Fruit fly (Drosophila melanogaster) whole organism, embryonic: ENCODE measurements around the gene vers.

ENCODE experiments used
- Asciz ChIP-seq: fragments of 200-800 bp; sonication (Bioruptor generic); optimal IDR thresholded peaks from 2 replicates; lab custom pipeline; 2017; ENCODE audit warnings: missing biosample characterization, mild to moderate bottlenecking, missing genetic modification characterization, missing genetic modification reagents
- B-H1 ChIP-seq: fragments of 200-800 bp; sonication (Bioruptor generic); IDR thresholded peaks from 3 replicates; pipeline ENCODE4 v1.3.6; 2022; ENCODE audit warnings: missing biosample characterization, missing genetic modification characterization
- C15 ChIP-seq: fragments of 200-800 bp; sonication (Bioruptor generic); IDR thresholded peaks from 3 replicates; pipeline ENCODE4 v1.3.6; 2022; ENCODE audit warnings: missing biosample characterization, missing genetic modification characterization
- CG10543 ChIP-seq: fragments of 200-800 bp; sonication (Bioruptor generic); optimal IDR thresholded peaks from 3 replicates; lab custom pipeline; 2017; ENCODE audit warnings: missing biosample characterization, mild to moderate bottlenecking, missing genetic modification characterization, moderate library complexity
- CG10979 ChIP-seq: fragments of 200-800 bp; sonication (Bioruptor generic); optimal IDR thresholded peaks from 2 replicates; lab custom pipeline; 2018; ENCODE audit warnings: missing biosample characterization, mild to moderate bottlenecking, missing genetic modification characterization, moderate library complexity
- CG12071 ChIP-seq: fragments of 200-800 bp; sonication (Bioruptor generic); optimal IDR thresholded peaks from 3 replicates; lab custom pipeline; 2018; ENCODE audit warnings: missing biosample characterization, mild to moderate bottlenecking, missing genetic modification characterization
- CG12299 ChIP-seq: fragments of 200-800 bp; sonication (Bioruptor generic); optimal IDR thresholded peaks from 2 replicates; lab custom pipeline; 2018; ENCODE audit warnings: missing biosample characterization, mild to moderate bottlenecking, missing genetic modification characterization
- CG13123 ChIP-seq: fragments of 200-800 bp; sonication (Bioruptor generic); optimal IDR thresholded peaks from 2 replicates; lab custom pipeline; 2016; ENCODE audit warnings: missing biosample characterization, missing genetic modification characterization
- CG13424 ChIP-seq: fragments of 200-800 bp; sonication (Bioruptor generic); optimal IDR thresholded peaks from 2 replicates; lab custom pipeline; 2019; ENCODE audit warnings: missing biosample characterization, mild to moderate bottlenecking, missing genetic modification characterization, moderate library complexity
- CG14441 ChIP-seq: fragments of 200-800 bp; sonication (Bioruptor generic); IDR thresholded peaks from 2 replicates; pipeline ENCODE4 v1.3.6; 2022; ENCODE audit warnings: missing biosample characterization, missing genetic modification characterization
- CG14710 ChIP-seq: fragments of 200-800 bp; sonication (Bioruptor generic); optimal IDR thresholded peaks from 3 replicates; lab custom pipeline; 2019; ENCODE audit warnings: missing biosample characterization, mild to moderate bottlenecking, missing genetic modification characterization, moderate library complexity
- CG1602 ChIP-seq: fragments of 200-800 bp; sonication (Bioruptor generic); optimal IDR thresholded peaks from 3 replicates; lab custom pipeline; 2016; ENCODE audit warnings: missing biosample characterization, missing genetic modification characterization
- CG17385 ChIP-seq: fragments of 200-800 bp; sonication (Bioruptor generic); optimal IDR thresholded peaks from 3 replicates; lab custom pipeline; 2018; ENCODE audit warnings: missing biosample characterization, mild to moderate bottlenecking, missing genetic modification characterization
- CG17568 ChIP-seq: fragments of 200-800 bp; sonication (Bioruptor generic); optimal IDR thresholded peaks from 2 replicates; lab custom pipeline; 2018; ENCODE audit warnings: missing biosample characterization, mild to moderate bottlenecking, missing genetic modification characterization, moderate library complexity
- CG17829 ChIP-seq: fragments of 200-800 bp; optimal IDR thresholded peaks from 2 replicates; lab custom pipeline; 2019; ENCODE audit warnings: missing biosample characterization, mild to moderate bottlenecking, missing genetic modification characterization, moderate library complexity
- CG17912 ChIP-seq: fragments of 200-800 bp; sonication (Bioruptor generic); optimal IDR thresholded peaks from 2 replicates; lab custom pipeline; 2018; ENCODE audit warnings: missing biosample characterization, mild to moderate bottlenecking, missing genetic modification characterization
- CG1832 ChIP-seq: fragments of 200-800 bp; sonication (Bioruptor generic); optimal IDR thresholded peaks from 2 replicates; lab custom pipeline; 2017; ENCODE audit warnings: missing biosample characterization, mild to moderate bottlenecking, missing genetic modification characterization, inconsistent platforms
- CG2120 ChIP-seq: fragments of 200-800 bp; sonication (Bioruptor generic); optimal IDR thresholded peaks from 3 replicates; lab custom pipeline; 2016; ENCODE audit warnings: missing biosample characterization, missing genetic modification characterization
- CG2199 ChIP-seq: fragments of 200-800 bp; sonication (Bioruptor generic); IDR thresholded peaks from 3 replicates; pipeline ENCODE4 v1.3.6; 2022; ENCODE audit warnings: missing biosample characterization, missing genetic modification characterization
- CG2202 ChIP-seq: fragments of 200-800 bp; sonication (Bioruptor generic); optimal IDR thresholded peaks from 2 replicates; lab custom pipeline; 2018; ENCODE audit warnings: missing biosample characterization, mild to moderate bottlenecking, missing genetic modification characterization
- CG32772 ChIP-seq: fragments of 200-800 bp; sonication (Bioruptor generic); IDR thresholded peaks from 2 replicates; pipeline ENCODE4 v1.3.6; 2022; ENCODE audit warnings: missing biosample characterization, missing genetic modification characterization
- CG7928 ChIP-seq: fragments of 200-800 bp; sonication (Bioruptor generic); optimal IDR thresholded peaks from 2 replicates; lab custom pipeline; 2017; ENCODE audit warnings: missing biosample characterization, mild to moderate bottlenecking, missing genetic modification characterization
- CG8478 ChIP-seq: fragments of >200 bp; optimal IDR thresholded peaks from 2 replicates; lab custom pipeline; 2018
- CG8924 ChIP-seq: fragments of 200-800 bp; optimal IDR thresholded peaks from 3 replicates; lab custom pipeline; 2019; ENCODE audit warnings: missing biosample characterization, mild to moderate bottlenecking, missing genetic modification characterization, moderate library complexity
- Deaf1 ChIP-seq: fragments of 200-800 bp; optimal IDR thresholded peaks from 3 replicates; lab custom pipeline; 2019; ENCODE audit warnings: missing biosample characterization, mild to moderate bottlenecking, missing genetic modification characterization, moderate library complexity
- Dek ChIP-seq: fragments of 200-800 bp; sonication (Bioruptor generic); optimal IDR thresholded peaks from 3 replicates; lab custom pipeline; 2019; ENCODE audit warnings: missing biosample characterization, mild to moderate bottlenecking, missing genetic modification characterization, moderate library complexity
- Doc3 ChIP-seq: fragments of 200-800 bp; sonication (Bioruptor generic); IDR thresholded peaks from 3 replicates; pipeline ENCODE4 v1.3.6; 2022; ENCODE audit warnings: missing biosample characterization, missing genetic modification characterization; ENCODE audit not compliant: partially characterized antibody
- Dref ChIP-seq: fragments of 200-800 bp; sonication (Bioruptor generic); IDR thresholded peaks from 2 replicates; pipeline ENCODE4 v1.3.6; 2022; ENCODE audit warnings: missing biosample characterization, missing genetic modification characterization
- E2f2 ChIP-seq: fragments of 200-800 bp; sonication (Bioruptor generic); IDR thresholded peaks from 2 replicates; pipeline ENCODE4 v1.3.6; 2022; ENCODE audit warnings: missing biosample characterization, missing genetic modification characterization
- HmgZ ChIP-seq: fragments of 200-800 bp; sonication (Bioruptor generic); optimal IDR thresholded peaks from 2 replicates; lab custom pipeline; 2018; ENCODE audit warnings: missing biosample characterization, mild to moderate bottlenecking, missing genetic modification characterization
- MTF-1 ChIP-seq: fragments of 200-800 bp; sonication (Bioruptor generic); optimal IDR thresholded peaks from 2 replicates; lab custom pipeline; 2018; ENCODE audit warnings: missing biosample characterization, mild to moderate bottlenecking, missing genetic modification characterization, borderline replicate concordance
- NK7.1 ChIP-seq: fragments of 200-800 bp; sonication (Bioruptor generic); optimal IDR thresholded peaks from 3 replicates; lab custom pipeline; 2016; ENCODE audit warnings: missing biosample characterization, missing genetic modification characterization
- Optix ChIP-seq: fragments of 200-800 bp; sonication (Bioruptor generic); IDR thresholded peaks from 3 replicates; pipeline ENCODE4 v1.3.6; 2022; ENCODE audit warnings: missing biosample characterization, missing genetic modification characterization
- Pdp1 ChIP-seq, 2 experiments: fragments of 200-800 bp; sonication (Bioruptor generic); optimal IDR thresholded peaks; 3 replicates each; lab custom pipeline; 2016; ENCODE audit warnings: missing biosample characterization in 2 of 2, missing genetic modification characterization in 2 of 2, mild to moderate bottlenecking in 1 of 2, moderate library complexity in 1 of 2
- Vsx1 ChIP-seq: fragments of 200-800 bp; sonication (Bioruptor generic); optimal IDR thresholded peaks from 2 replicates; lab custom pipeline; 2017; ENCODE audit warnings: missing biosample characterization, mild to moderate bottlenecking, missing genetic modification characterization, missing genetic modification reagents
- YL-1 ChIP-seq: fragments of 200-800 bp; sonication (Bioruptor generic); optimal IDR thresholded peaks from 3 replicates; lab custom pipeline; 2017; ENCODE audit warnings: missing biosample characterization, mild to moderate bottlenecking, missing genetic modification characterization
- chinmo ChIP-seq: fragments of 200-800 bp; sonication (Bioruptor generic); IDR thresholded peaks from 4 replicates; pipeline ENCODE4 v1.3.6; 2022; ENCODE audit warnings: missing biosample characterization, missing genetic modification characterization; ENCODE audit not compliant: partially characterized antibody
- chm ChIP-seq: fragments of 200-800 bp; sonication (Bioruptor generic); IDR thresholded peaks from 2 replicates; pipeline ENCODE4 v1.3.6; 2022; ENCODE audit warnings: missing biosample characterization, missing genetic modification characterization
- crol ChIP-seq: fragments of 200-800 bp; sonication (Bioruptor generic); IDR thresholded peaks from 2 replicates; pipeline ENCODE4 v1.3.6; 2022; ENCODE audit warnings: missing biosample characterization, missing genetic modification characterization
- ems ChIP-seq: fragments of 200-800 bp; sonication (Bioruptor generic); optimal IDR thresholded peaks from 3 replicates; lab custom pipeline; 2016; ENCODE audit warnings: missing biosample characterization, missing genetic modification characterization
- ftz-f1 ChIP-seq: fragments of 200-800 bp; sonication (Bioruptor generic); optimal IDR thresholded peaks from 2 replicates; lab custom pipeline; 2016; ENCODE audit warnings: missing biosample characterization, missing genetic modification characterization
- insv ChIP-seq, 2 experiments: fragments of 200-800 bp; sonication (Bioruptor generic); optimal IDR thresholded peaks; 3 replicates each; lab custom pipeline; 2016 to 2018; ENCODE audit warnings: missing biosample characterization in 2 of 2, missing genetic modification characterization in 2 of 2
- lmd ChIP-seq: fragments of 200-800 bp; sonication (Bioruptor generic); IDR thresholded peaks from 2 replicates; pipeline ENCODE4 v1.3.6; 2022; ENCODE audit warnings: missing biosample characterization, missing genetic modification characterization
- salm ChIP-seq: fragments of 200-800 bp; sonication (Bioruptor generic); optimal IDR thresholded peaks from 2 replicates; lab custom pipeline; 2018; ENCODE audit warnings: missing biosample characterization, mild to moderate bottlenecking, missing genetic modification characterization
- sens ChIP-seq: fragments of 200-800 bp; sonication (Bioruptor generic); peaks from one replicate; lab custom pipeline; 2016; ENCODE audit warnings: missing biosample characterization, missing genetic modification characterization
- seq ChIP-seq: fragments of 200-800 bp; sonication (Bioruptor generic); IDR thresholded peaks from 2 replicates; pipeline ENCODE4 v1.3.6; 2022; ENCODE audit warnings: missing biosample characterization, missing genetic modification characterization
- slbo ChIP-seq: fragments of 200-800 bp; sonication (Bioruptor generic); IDR thresholded peaks from 2 replicates; pipeline ENCODE4 v1.3.6; 2022; ENCODE audit warnings: missing biosample characterization, missing genetic modification characterization
- tna ChIP-seq: fragments of 200-800 bp; sonication (Bioruptor generic); IDR thresholded peaks from 2 replicates; pipeline ENCODE4 v1.3.6; 2022; ENCODE audit warnings: missing biosample characterization, missing genetic modification characterization; ENCODE audit not compliant: partially characterized antibody
- vvl ChIP-seq: fragments of 200-800 bp; sonication (Bioruptor generic); IDR thresholded peaks from 2 replicates; pipeline ENCODE4 v1.3.6; 2022; ENCODE audit warnings: missing biosample characterization, missing genetic modification characterization
- zen ChIP-seq: fragments of 200-800 bp; sonication (Bioruptor generic); optimal IDR thresholded peaks from 3 replicates; lab custom pipeline; 2018; ENCODE audit warnings: missing biosample characterization, mild to moderate bottlenecking, missing genetic modification characterization, moderate library complexity

Gene vers

dm6 chr3L:12124138-12124583 is 8.3 kb downstream of the vers start (continued):
- peak; percentile 97 for TF ChIP-seq chinmo (GFP tag; lab: Robert Waterston, UW)
- peak; percentile 72 for TF ChIP-seq vvl (GFP tag; lab: Robert Waterston, UW)
- peak; percentile 76 for TF ChIP-seq CG17912 (GFP tag; lab: Kevin White, UChicago)
- TF ChIP-seq CG10979 = peak; percentile 17
- peak; percentile 56; the same call in 1 of the 2 replicates for TF ChIP-seq seq (GFP tag; lab: Robert Waterston, UW)
- peak; percentile 34; the same call in 1 of the 2 replicates for TF ChIP-seq Dref (GFP tag; lab: Robert Waterston, UW)
- TF ChIP-seq CG32772 (GFP tag; lab: Robert Waterston, UW) = 0 out of 2 replicates have a peak, but pooled peaks have one; percentile 10
- TF ChIP-seq CG14710 = peak; percentile 9
- TF ChIP-seq CG2202 (tag; lab: Kevin White, UChicago) = no peak
- TF ChIP-seq CG1602 (GFP tag; lab: Kevin White, UChicago) = no peak
- peak; percentile 32; the same call in 1 of the 2 replicates for TF ChIP-seq lmd
- TF ChIP-seq CG7928 = peak; percentile 60
- no peak for TF ChIP-seq Asciz
- TF ChIP-seq Vsx1 = peak; percentile 40
- TF ChIP-seq CG8924 (tag; lab: Kevin White, UChicago) = peak; percentile 77
- peak; percentile 93 for TF ChIP-seq HmgZ (tag; lab: Kevin White, UChicago)
- peak; percentile 27 for TF ChIP-seq CG12299
- TF ChIP-seq Pdp1 (GFP tag; optimal IDR thresholded peaks at IDR 0.05; lab: Kevin White, UChicago) = peak in 1 of 2 experiments; percentile 18
- TF ChIP-seq CG12071 (GFP tag; lab: Kevin White, UChicago) = peak; percentile 88
- TF ChIP-seq Doc3 (GFP tag; lab: Robert Waterston, UW) = no peak
- TF ChIP-seq Dek (tag; lab: Kevin White, UChicago) = peak; percentile 21
- peak; percentile 89 for TF ChIP-seq CG1832 (GFP tag; lab: Kevin White, UChicago)
- peak; percentile 29 for TF ChIP-seq CG13424 (tag; lab: Kevin White, UChicago)
- TF ChIP-seq E2f2 (GFP tag; lab: Robert Waterston, UW) = peak; percentile 16
- peak; percentile 98 for TF ChIP-seq crol
- TF ChIP-seq CG17568 (GFP tag; lab: Kevin White, UChicago) = peak; percentile 40
- peak; percentile 93 for TF ChIP-seq CG10543
- TF ChIP-seq CG17385 = peak; percentile 36
- no peak for TF ChIP-seq B-H1
- TF ChIP-seq YL-1 (GFP tag; lab: Kevin White, UChicago) = peak; percentile 89
- peak; percentile 3 for TF ChIP-seq CG2120 (GFP tag; lab: Kevin White, UChicago)
- TF ChIP-seq CG13123 (GFP tag; lab: Kevin White, UChicago) = no peak
- peak; percentile 14 for TF ChIP-seq MTF-1 (GFP tag; lab: Kevin White, UChicago)
- TF ChIP-seq CG2199 (GFP tag; lab: Robert Waterston, UW) = peak; percentile 80; the same call in 2 of the 3 replicates
- TF ChIP-seq NK7.1 (GFP tag; lab: Kevin White, UChicago) = no peak
- TF ChIP-seq C15 (GFP tag; lab: Robert Waterston, UW) = no peak
- TF ChIP-seq ems (GFP tag; lab: Kevin White, UChicago) = no peak
- peak; percentile 43 for TF ChIP-seq salm (tag; lab: Kevin White, UChicago)
- TF ChIP-seq CG14441 (GFP tag; lab: Robert Waterston, UW) = peak; percentile 53
- peak; percentile 70 for TF ChIP-seq Deaf1 (tag; lab: Kevin White, UChicago)
- peak; percentile 60 for TF ChIP-seq sens (GFP tag; lab: Kevin White, UChicago)
- peak; percentile 40; the same call in 1 of the 2 replicates for TF ChIP-seq chm (GFP tag; lab: Robert Waterston, UW)
- TF ChIP-seq insv (GFP tag; optimal IDR thresholded peaks at IDR 0.05; lab: Kevin White, UChicago) = peak in 1 of 2 experiments; percentile 1
- TF ChIP-seq CG17829 (tag; lab: Kevin White, UChicago) = peak; percentile 40
- peak; percentile 18; the same call in 1 of the 2 replicates for TF ChIP-seq slbo (GFP tag; lab: Robert Waterston, UW)
- TF ChIP-seq zen (tag; lab: Kevin White, UChicago) = peak; percentile 56
- TF ChIP-seq ftz-f1 (GFP tag; lab: Kevin White, UChicago) = peak; percentile 41
- TF ChIP-seq Optix = 0 out of 3 replicates have a peak, but pooled peaks have one; percentile 46
- peak; percentile 16; the same call in 1 of the 2 replicates for TF ChIP-seq tna
- peak; percentile 91 for TF ChIP-seq CG8478 (lab: Kevin White, UChicago)
